Fruit fly (Drosophila melanogaster) whole organism, embryonic: Measurements from ENCODE around the gene EloB.

Experiments used
- Antp ChIP-seq: fragments of 200-800 bp; sonication (Bioruptor generic); optimal IDR thresholded peaks from 3 replicates; lab custom pipeline; 2016; ENCODE audit warnings: missing biosample characterization, missing genetic modification characterization
- B-H1 ChIP-seq: fragments of 200-800 bp; sonication (Bioruptor generic); IDR thresholded peaks from 3 replicates; pipeline ENCODE4 v1.3.6; 2022; ENCODE audit warnings: missing biosample characterization, missing genetic modification characterization
- CG11696 ChIP-seq: fragments of 200-800 bp; sonication (Bioruptor generic); IDR thresholded peaks from 2 replicates; pipeline ENCODE4 v1.3.6; 2022; ENCODE audit warnings: missing biosample characterization, missing genetic modification characterization
- CG11723 ChIP-seq: fragments of 200-800 bp; sonication (Bioruptor generic); optimal IDR thresholded peaks from 2 replicates; lab custom pipeline; 2017; ENCODE audit warnings: missing biosample characterization, mild to moderate bottlenecking, missing genetic modification characterization
- CG12942 ChIP-seq: fragments of 200-800 bp; sonication (Bioruptor generic); optimal IDR thresholded peaks from 3 replicates; lab custom pipeline; 2016; ENCODE audit warnings: missing biosample characterization, missing genetic modification characterization
- CG13123 ChIP-seq: fragments of 200-800 bp; sonication (Bioruptor generic); optimal IDR thresholded peaks from 2 replicates; lab custom pipeline; 2016; ENCODE audit warnings: missing biosample characterization, missing genetic modification characterization
- CG13296 ChIP-seq: fragments of 200-800 bp; sonication (Bioruptor generic); optimal IDR thresholded peaks from 3 replicates; lab custom pipeline; 2018; ENCODE audit warnings: missing biosample characterization, mild to moderate bottlenecking, missing genetic modification characterization
- CG16813 ChIP-seq: fragments of 200-800 bp; sonication (Bioruptor generic); IDR thresholded peaks from 3 replicates; pipeline ENCODE4 v1.3.6; 2022; ENCODE audit warnings: missing biosample characterization, missing genetic modification characterization; ENCODE audit not compliant: partially characterized antibody
- CG17612 ChIP-seq: fragments of 200-800 bp; sonication (Bioruptor generic); IDR thresholded peaks from 2 replicates; pipeline ENCODE4 v1.3.6; 2022; ENCODE audit warnings: missing biosample characterization, missing genetic modification characterization
- CG17802 ChIP-seq: fragments of 200-800 bp; sonication (Bioruptor generic); optimal IDR thresholded peaks from 2 replicates; lab custom pipeline; 2018; ENCODE audit warnings: missing biosample characterization, mild to moderate bottlenecking, missing genetic modification characterization, moderate library complexity
- CG2116 ChIP-seq: fragments of 200-800 bp; sonication (Bioruptor generic); optimal IDR thresholded peaks from 3 replicates; lab custom pipeline; 2018; ENCODE audit warnings: missing biosample characterization, mild to moderate bottlenecking, missing genetic modification characterization
- CG2712 ChIP-seq: fragments of 200-800 bp; optimal IDR thresholded peaks from 3 replicates; lab custom pipeline; 2019; ENCODE audit warnings: missing biosample characterization, mild to moderate bottlenecking, missing genetic modification characterization, moderate library complexity
- CG30020 ChIP-seq: fragments of 200-800 bp; optimal IDR thresholded peaks from 2 replicates; lab custom pipeline; 2019; ENCODE audit warnings: missing biosample characterization, mild to moderate bottlenecking, missing genetic modification characterization, moderate library complexity
- CG32532 ChIP-seq: fragments of 200-800 bp; sonication (Bioruptor generic); IDR thresholded peaks from 2 replicates; pipeline ENCODE4 v1.3.6; 2022; ENCODE audit warnings: missing biosample characterization, missing genetic modification characterization
- CG3281 ChIP-seq: fragments of 200-800 bp; sonication (Bioruptor generic); optimal IDR thresholded peaks from 3 replicates; lab custom pipeline; 2017; ENCODE audit warnings: missing biosample characterization, mild to moderate bottlenecking, missing genetic modification characterization
- CG6791 ChIP-seq: fragments of 200-800 bp; sonication (Bioruptor generic); IDR thresholded peaks from 3 replicates; pipeline ENCODE4 v1.3.6; 2022; ENCODE audit warnings: missing biosample characterization, missing genetic modification characterization; ENCODE audit not compliant: partially characterized antibody
- CG7928 ChIP-seq: fragments of 200-800 bp; sonication (Bioruptor generic); optimal IDR thresholded peaks from 2 replicates; lab custom pipeline; 2017; ENCODE audit warnings: missing biosample characterization, mild to moderate bottlenecking, missing genetic modification characterization
- CG8359 ChIP-seq: fragments of 200-800 bp; sonication (Bioruptor generic); optimal IDR thresholded peaks from 2 replicates; lab custom pipeline; 2017; ENCODE audit warnings: missing biosample characterization, mild to moderate bottlenecking, missing genetic modification characterization, borderline replicate concordance
- Fer2 ChIP-seq: fragments of 200-800 bp; sonication (Bioruptor generic); optimal IDR thresholded peaks from 2 replicates; lab custom pipeline; 2018; ENCODE audit warnings: missing biosample characterization, mild to moderate bottlenecking, missing genetic modification characterization, moderate library complexity
- GATAe ChIP-seq: fragments of 200-800 bp; sonication (Bioruptor generic); conservative IDR thresholded peaks from 2 replicates; pipeline ENCODE4 v1.3.6; 2022; ENCODE audit warnings: missing biosample characterization, missing genetic modification characterization
- Gug ChIP-seq: fragments of 200-800 bp; sonication (Bioruptor generic); IDR thresholded peaks from 4 replicates; pipeline ENCODE4 v1.3.6; 2022; ENCODE audit warnings: missing biosample characterization, missing genetic modification characterization
- Kr ChIP-seq: fragments of 200-800 bp; sonication (Bioruptor generic); optimal IDR thresholded peaks from 2 replicates; lab custom pipeline; 2017; ENCODE audit warnings: missing biosample characterization, mild to moderate bottlenecking, missing genetic modification characterization
- Lhr ChIP-seq: fragments of 200-800 bp; sonication (Bioruptor generic); optimal IDR thresholded peaks from 3 replicates; lab custom pipeline; 2017; ENCODE audit warnings: mild to moderate bottlenecking, missing biosample characterization, missing genetic modification reagents, missing genetic modification characterization
- Mes4 ChIP-seq: fragments of 200-800 bp; sonication (Bioruptor generic); optimal IDR thresholded peaks from 2 replicates; lab custom pipeline; 2016; ENCODE audit warnings: missing biosample characterization, missing genetic modification characterization
- Nf-YC ChIP-seq: fragments of 200-800 bp; optimal IDR thresholded peaks from 3 replicates; lab custom pipeline; 2019; ENCODE audit warnings: missing biosample characterization, mild to moderate bottlenecking, missing genetic modification characterization, moderate library complexity
- Pdp1 ChIP-seq, 2 experiments: fragments of 200-800 bp; sonication (Bioruptor generic); optimal IDR thresholded peaks; 3 replicates each; lab custom pipeline; 2016; ENCODE audit warnings: missing biosample characterization in 2 of 2, missing genetic modification characterization in 2 of 2, mild to moderate bottlenecking in 1 of 2, moderate library complexity in 1 of 2
- Scr ChIP-seq: fragments of 200-800 bp; sonication (Bioruptor generic); IDR thresholded peaks from 2 replicates; pipeline ENCODE4 v1.3.6; 2022; ENCODE audit warnings: missing biosample characterization, missing genetic modification characterization; ENCODE audit not compliant: partially characterized antibody
- Usf ChIP-seq: fragments of 200-800 bp; sonication (Bioruptor generic); optimal IDR thresholded peaks from 2 replicates; lab custom pipeline; 2017; ENCODE audit warnings: missing genotype, missing biosample characterization, missing genetic modification characterization
- btn ChIP-seq: fragments of 200-800 bp; sonication (Bioruptor generic); optimal IDR thresholded peaks from 2 replicates; lab custom pipeline; 2016; ENCODE audit warnings: missing biosample characterization, missing genetic modification characterization
- ewg ChIP-seq: fragments of 200-800 bp; sonication (Bioruptor generic); optimal IDR thresholded peaks from 3 replicates; lab custom pipeline; 2017; ENCODE audit warnings: mild to moderate bottlenecking, missing biosample characterization, missing genetic modification reagents, missing genetic modification characterization
- gt ChIP-seq: fragments of 200-800 bp; sonication (Bioruptor generic); IDR thresholded peaks from 2 replicates; pipeline ENCODE4 v1.3.6; 2022; ENCODE audit warnings: missing biosample characterization, missing genetic modification characterization
- jumu ChIP-seq: fragments of 200-800 bp; sonication (Bioruptor generic); optimal IDR thresholded peaks from 3 replicates; lab custom pipeline; 2016; ENCODE audit warnings: missing biosample characterization, missing genetic modification characterization
- lab ChIP-seq: fragments of 200-800 bp; sonication (Bioruptor generic); optimal IDR thresholded peaks from 3 replicates; lab custom pipeline; 2017; ENCODE audit warnings: missing biosample characterization, missing genetic modification characterization, mild to moderate bottlenecking, moderate library complexity, missing genetic modification reagents
- lola ChIP-seq, 3 experiments: fragments of >200 bp in 2 of 3; fragments of 200-800 bp in 1 of 3; sonication (Bioruptor generic) in 1 of 3; optimal IDR thresholded peaks; 2 replicates each; lab custom pipeline; 2017 to 2019; ENCODE audit warnings: missing biosample characterization in 3 of 3, missing genetic modification characterization in 3 of 3, mild to moderate bottlenecking in 1 of 3, moderate library complexity in 1 of 3
- mam ChIP-seq: fragments of 200-800 bp; sonication (Bioruptor generic); optimal IDR thresholded peaks from 3 replicates; lab custom pipeline; 2016; ENCODE audit warnings: missing biosample characterization, missing genetic modification characterization
- p53 ChIP-seq: fragments of 200-800 bp; sonication (Bioruptor generic); optimal IDR thresholded peaks from 2 replicates; lab custom pipeline; 2016; ENCODE audit warnings: missing biosample characterization, missing genetic modification characterization
- phol ChIP-seq: fragments of 200-800 bp; sonication (Bioruptor generic); optimal IDR thresholded peaks from 3 replicates; lab custom pipeline; 2018; ENCODE audit warnings: missing biosample characterization, mild to moderate bottlenecking, missing genetic modification characterization, moderate library complexity
- pnt ChIP-seq: fragments of 200-800 bp; sonication (Bioruptor generic); optimal IDR thresholded peaks from 3 replicates; lab custom pipeline; 2016; ENCODE audit warnings: missing biosample characterization, missing genetic modification characterization
- prd ChIP-seq, 3 experiments: fragments of >200 bp in 2 of 3; fragments of 200-800 bp in 1 of 3; sonication (Bioruptor generic) in 1 of 3; optimal IDR thresholded peaks in 2 of 3; IDR thresholded peaks in 1 of 3; 2 replicates in 2 of 3; 3 replicates in 1 of 3; pipeline versions ENCODE4 v1.3.6 to Lab custom; 2017 to 2022; ENCODE audit warnings: missing biosample characterization in 1 of 3, missing genetic modification characterization in 1 of 3
- pros ChIP-seq: fragments of 200-800 bp; sonication (Bioruptor generic); optimal IDR thresholded peaks from 3 replicates; lab custom pipeline; 2019; ENCODE audit warnings: missing biosample characterization, mild to moderate bottlenecking, missing genetic modification characterization, moderate library complexity
- pum ChIP-seq: fragments of 200-800 bp; sonication (Bioruptor generic); optimal IDR thresholded peaks from 2 replicates; lab custom pipeline; 2016; ENCODE audit warnings: missing biosample characterization, missing genetic modification characterization
- row ChIP-seq: fragments of 200-800 bp; sonication (Bioruptor generic); IDR thresholded peaks from 3 replicates; pipeline ENCODE4 v1.3.6; 2022; ENCODE audit warnings: missing biosample characterization, missing genetic modification characterization
- sd ChIP-seq: fragments of 200-800 bp; sonication (Bioruptor generic); optimal IDR thresholded peaks from 3 replicates; lab custom pipeline; 2018; ENCODE audit warnings: missing biosample characterization, mild to moderate bottlenecking, missing genetic modification characterization, moderate library complexity
- seq ChIP-seq: fragments of 200-800 bp; sonication (Bioruptor generic); IDR thresholded peaks from 2 replicates; pipeline ENCODE4 v1.3.6; 2022; ENCODE audit warnings: missing biosample characterization, missing genetic modification characterization
- stc ChIP-seq: fragments of 200-800 bp; sonication (Bioruptor generic); IDR thresholded peaks from 2 replicates; pipeline ENCODE4 v1.3.6; 2022; ENCODE audit warnings: missing biosample characterization, missing genetic modification characterization
- tin ChIP-seq: fragments of 200-800 bp; sonication (Bioruptor generic); optimal IDR thresholded peaks from 3 replicates; lab custom pipeline; 2016; ENCODE audit warnings: missing biosample characterization, missing genetic modification characterization
- zfh2 ChIP-seq: fragments of 200-800 bp; sonication (Bioruptor generic); optimal IDR thresholded peaks from 2 replicates; lab custom pipeline; 2016; ENCODE audit warnings: missing biosample characterization, missing genetic modification characterization

The EloB gene

DNA sequence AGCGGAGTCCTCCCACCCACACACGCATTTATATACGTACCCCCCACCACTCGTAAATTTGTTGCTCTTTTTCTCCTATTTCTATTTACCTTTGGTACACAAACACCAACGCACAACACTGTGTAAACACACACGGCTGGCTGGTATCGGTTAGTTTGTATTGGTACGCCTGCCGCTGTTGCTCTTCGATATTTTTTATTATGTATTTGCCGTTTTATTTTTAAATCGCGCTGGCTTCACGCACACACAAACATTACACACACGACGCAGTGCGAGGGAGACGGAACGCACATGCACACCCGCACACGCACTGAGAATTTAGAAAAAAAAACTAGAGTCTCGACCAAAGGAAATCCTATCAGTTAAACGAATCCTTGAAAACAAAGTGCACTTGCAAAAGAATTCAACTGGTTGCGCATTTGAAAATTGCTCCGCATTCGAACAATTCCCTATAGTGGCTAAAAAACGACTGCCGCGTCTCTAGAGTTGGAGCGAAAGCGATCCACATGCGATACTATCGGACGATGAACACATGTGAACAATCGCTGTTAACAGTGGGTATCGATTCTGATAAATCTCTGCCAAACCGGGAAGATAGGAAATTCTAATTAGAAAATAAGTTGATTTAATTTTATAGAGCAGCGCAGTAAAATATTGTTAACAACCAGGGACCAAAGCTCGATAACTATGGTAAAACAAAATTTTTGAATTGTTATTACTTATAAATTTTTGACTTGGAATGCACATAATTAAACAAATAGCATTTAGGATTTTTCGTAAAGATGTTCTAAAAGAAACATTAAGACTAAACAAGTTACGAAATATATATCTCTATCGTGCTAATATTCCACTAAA is 28.8 kb downstream of the EloB start (continued):
- TF ChIP-seq Fer2 (tag; lab: Kevin White, UChicago) (peak; percentile 51), gt (GFP tag; lab: Robert Waterston, UW) (no peak), Gug (GFP tag; lab: Robert Waterston, UW) (peak; percentile 23; the same call in 1 of the 4 replicates), sd (tag; lab: Kevin White, UChicago) (peak; percentile 49), mam (GFP tag; lab: Kevin White, UChicago) (no peak), B-H1 (GFP tag; lab: Robert Waterston, UW) (peak; percentile 24; the same call in 1 of the 3 replicates), stc (peak; percentile 69; the same call in 1 of the 2 replicates), Pdp1 (GFP tag; optimal IDR thresholded peaks at IDR 0.05; lab: Kevin White, UChicago) (peak; percentile 23 to 79), Lhr (GFP tag; lab: Kevin White, UChicago) (peak; percentile 50), Usf (GFP tag; lab: Kevin White, UChicago) (no peak), p53 (no peak), Nf-YC (tag; lab: Kevin White, UChicago) (no peak), lola (GFP tag; optimal IDR thresholded peaks at IDR 0.05; lab: Kevin White, UChicago) (peak in 1 of 3 experiments; percentile 47), CG13296 (GFP tag; lab: Kevin White, UChicago) (peak; percentile 86), phol (tag; lab: Kevin White, UChicago) (no peak), pros (GFP tag; lab: Kevin White, UChicago) (peak; percentile 32), CG17612 (no peak), CG12942 (GFP tag; lab: Kevin White, UChicago) (peak; percentile 45), CG2712 (tag; lab: Kevin White, UChicago) (peak; percentile 40), CG30020 (tag; lab: Kevin White, UChicago) (no peak), CG11723 (GFP tag; lab: Kevin White, UChicago) (peak; percentile 84), CG16813 (GFP tag; lab: Robert Waterston, UW) (peak; percentile 95), btn (peak; percentile 49), Antp (GFP tag; lab: Kevin White, UChicago) (no peak), GATAe (GFP tag; lab: Robert Waterston, UW) (no peak), pum (GFP tag; lab: Kevin White, UChicago) (no peak), prd (optimal IDR thresholded peaks at IDR 0.05; lab: Kevin White, UChicago) (no peak), prd (GFP tag; IDR thresholded peaks at IDR 0.05; lab: Robert Waterston, UW) (no peak; the same call in 1 of the 3 replicates), CG32532 (GFP tag; lab: Robert Waterston, UW) (peak; percentile 28), zfh2 (GFP tag; lab: Kevin White, UChicago) (no peak), tin (GFP tag; lab: Kevin White, UChicago) (no peak), CG3281 (GFP tag; lab: Kevin White, UChicago) (peak; percentile 75), seq (peak; percentile 62; the same call in 1 of the 2 replicates), CG13123 (GFP tag; lab: Kevin White, UChicago) (peak; percentile 28), Kr (peak; percentile 96), lab (GFP tag; lab: Kevin White, UChicago) (peak; percentile 93), CG6791 (peak; percentile 99), CG17802 (tag; lab: Kevin White, UChicago) (peak; percentile 47), jumu (GFP tag; lab: Kevin White, UChicago) (peak; percentile 12), CG7928 (GFP tag; lab: Kevin White, UChicago) (peak; percentile 49), Scr (GFP tag; lab: Robert Waterston, UW) (peak; percentile 95), ewg (GFP tag; lab: Kevin White, UChicago) (no peak), row (GFP tag; lab: Robert Waterston, UW) (no peak; the same call in 2 of the 3 replicates), Mes4 (GFP tag; lab: Kevin White, UChicago) (peak; percentile 57), CG8359 (GFP tag; lab: Kevin White, UChicago) (peak; percentile 51), CG11696 (GFP tag; lab: Robert Waterston, UW) (peak; percentile 41; the same call in 1 of the 2 replicates), pnt (GFP tag; lab: Kevin White, UChicago) (peak; percentile 30), CG2116 (GFP tag; lab: Kevin White, UChicago) (no peak)
